Fruit fly (Drosophila melanogaster): Measurements from ENCODE around the gene Wwox.

- TF ChIP-seq Ets98B (GFP tag; IDR thresholded peaks at IDR 0.05) (no peak), EcR (GFP tag; optimal IDR thresholded peaks at IDR 0.05) (peak; percentile 99), fd96Ca (GFP tag; IDR thresholded peaks at IDR 0.05) (no peak), Snoo (tag; optimal IDR thresholded peaks at IDR 0.05) (no peak), CG13204 (GFP tag; optimal IDR thresholded peaks at IDR 0.05) (peak; percentile 62), CG8301 (tag; optimal IDR thresholded peaks at IDR 0.05) (no peak), rn (GFP tag; IDR thresholded peaks at IDR 0.05) (no peak), CG15710 (tag; optimal IDR thresholded peaks at IDR 0.05) (no peak), CG12605 (GFP tag; IDR thresholded peaks at IDR 0.05) (no peak), D1 (tag; optimal IDR thresholded peaks at IDR 0.05) (no peak), gl (tag; optimal IDR thresholded peaks at IDR 0.05) (no peak), Pif1B (GFP tag; optimal IDR thresholded peaks at IDR 0.05) (no peak), CG17806 (tag; optimal IDR thresholded peaks at IDR 0.05) (no peak)
Measured at dm6 chr2L:7962237-7962636, 41.8 kb downstream of the Wwox start.
